Worm (Caenorhabditis elegans) whole organism, late embryonic: ENCODE data around the gene skr-7.

Experiments used
- ama-1 ChIP-seq: fragments of 150-350 bp; optimal IDR thresholded peaks from 2 replicates; lab custom pipeline; 2014
- ceh-48 ChIP-seq: sonication (generic microtip); optimal IDR thresholded peaks from 2 replicates; lab custom pipeline; 2016; ENCODE audit warnings: missing genetic modification characterization, inconsistent platforms, missing compliant biosample characterization
- elt-2 ChIP-seq: sonication (generic microtip); optimal IDR thresholded peaks from 2 replicates; lab custom pipeline; 2016; ENCODE audit warnings: missing genetic modification reagents, missing genetic modification characterization, missing compliant biosample characterization
- elt-4 ChIP-seq: sonication (generic microtip); optimal IDR thresholded peaks from 2 replicates; lab custom pipeline; 2016; ENCODE audit warnings: missing genetic modification characterization, missing compliant biosample characterization
- hlh-30 ChIP-seq: sonication (generic microtip); optimal IDR thresholded peaks from 2 replicates; lab custom pipeline; 2017; ENCODE audit warnings: antibody characterized with exemption, missing genetic modification characterization, missing compliant biosample characterization; ENCODE audit not compliant: insufficient read depth
- lin-11 ChIP-seq: fragments of 200-800 bp; sonication (Bioruptor generic); optimal IDR thresholded peaks from 2 replicates; lab custom pipeline; 2018; ENCODE audit warnings: mild to moderate bottlenecking, missing genetic modification characterization, missing compliant biosample characterization
- pha-2 ChIP-seq: sonication (generic microtip); optimal IDR thresholded peaks from 2 replicates; lab custom pipeline; 2017; ENCODE audit warnings: mild to moderate bottlenecking, missing genetic modification characterization, missing compliant biosample characterization
- tbx-2 ChIP-seq: sonication (generic microtip); optimal IDR thresholded peaks from 2 replicates; lab custom pipeline; 2016; ENCODE audit warnings: missing genetic modification characterization, missing compliant biosample characterization
- unc-3 ChIP-seq, 2 experiments: fragments of 200-800 bp in 1 of 2; sonication (Bioruptor generic) in 1 of 2; sonication (generic microtip) in 1 of 2; conservative IDR thresholded peaks in 1 of 2; optimal IDR thresholded peaks in 1 of 2; 2 replicates each; pipeline versions ENCODE4 v1.3.6 to Lab custom; 2016 to 2022; ENCODE audit warnings: missing compliant biosample characterization in 2 of 2, missing genetic modification characterization in 2 of 2, missing genetic modification reagents in 1 of 2
- unc-86 ChIP-seq: sonication (generic microtip); optimal IDR thresholded peaks from 2 replicates; lab custom pipeline; 2016; ENCODE audit warnings: missing genetic modification characterization, missing compliant biosample characterization

- TF ChIP-seq elt-4 (tag; lab: Kevin White, UChicago) (no peak), ama-1 (lab: Kevin White, UChicago) (no peak), elt-2 (no peak), tbx-2 (tag; lab: Kevin White, UChicago) (no peak), pha-2 (tag; lab: Kevin White, UChicago) (no peak), hlh-30 (tag; lab: Kevin White, UChicago) (no peak), ceh-48 (tag; lab: Kevin White, UChicago) (no peak), lin-11 (tag; lab: Kevin White, UChicago) (no peak), unc-86 (tag; lab: Kevin White, UChicago) (no peak), unc-3 (GFP tag; conservative IDR thresholded peaks at IDR 0.05; lab: Robert Waterston, UW) (no peak), unc-3 (tag; optimal IDR thresholded peaks at IDR 0.05; lab: Kevin White, UChicago) (no peak)
These were observed 48.8 kb downstream of the skr-7 start, which contains the start of gene T08H10.3 for ce11 chrV:4471065-4471464.
